Fruit fly (Drosophila melanogaster): ENCODE results near the gene RpS14b.
A peak's percentile ranks its signal among the peaks of the same experiment; 100 is the strongest.

RpS14b gene

dm6 chrX:7973325-7973954 lies 38.7 kb downstream of the RpS14b start (continued):
- TF ChIP-seq spab (GFP tag; optimal IDR thresholded peaks at IDR 0.05) (peak; percentile 37), CG10631 (GFP tag; optimal IDR thresholded peaks at IDR 0.05) (no peak), cyc (GFP tag; optimal IDR thresholded peaks at IDR 0.05) (no peak), CG16779 (tag; optimal IDR thresholded peaks at IDR 0.05) (no peak), Ets21C (GFP tag; optimal IDR thresholded peaks at IDR 0.05) (no peak), Gug (GFP tag; IDR thresholded peaks at IDR 0.05) (no peak), CG10669 (GFP tag; optimal IDR thresholded peaks at IDR 0.05) (peak; percentile 27), Met (GFP tag; optimal IDR thresholded peaks at IDR 0.05) (no peak), Hr4 (GFP tag; optimal IDR thresholded peaks at IDR 0.05) (no peak), vri (GFP tag; optimal IDR thresholded peaks at IDR 0.05) (no peak)

- TF ChIP-seq OdsH (GFP tag; optimal IDR thresholded peaks at IDR 0.05) (peak; percentile 44), Lpt (GFP tag; optimal IDR thresholded peaks at IDR 0.05) (no peak), CG16779 (tag; optimal IDR thresholded peaks at IDR 0.05) (no peak), Hr38 (GFP tag; optimal IDR thresholded peaks at IDR 0.05) (no peak), Sox102F (GFP tag; optimal IDR thresholded peaks at IDR 0.05) (peak; percentile 35), CG6276 (GFP tag; optimal IDR thresholded peaks at IDR 0.05) (peak; percentile 45), lz (GFP tag; optimal IDR thresholded peaks at IDR 0.05) (peak; percentile 38), fkh (GFP tag; optimal IDR thresholded peaks at IDR 0.05) (no peak), Hr4 (GFP tag; optimal IDR thresholded peaks at IDR 0.05) (peak; percentile 61), CG11902 (GFP tag; optimal IDR thresholded peaks at IDR 0.05) (no peak), CG3032 (tag; optimal IDR thresholded peaks at IDR 0.05) (no peak), Ets21C (GFP tag; optimal IDR thresholded peaks at IDR 0.05) (peak; percentile 9), vri (GFP tag; optimal IDR thresholded peaks at IDR 0.05) (no peak), salr (GFP tag; optimal IDR thresholded peaks at IDR 0.05) (peak in 1 of 2 experiments; percentile 23), Eip78C (GFP tag) (peak; percentile 87), CG10669 (GFP tag; optimal IDR thresholded peaks at IDR 0.05) (peak; percentile 17), Blimp-1 (GFP tag; optimal IDR thresholded peaks at IDR 0.05) (no peak), CG6854 (GFP tag; optimal IDR thresholded peaks at IDR 0.05) (no peak), topi (GFP tag; optimal IDR thresholded peaks at IDR 0.05) (peak; percentile 61), eg (GFP tag; IDR thresholded peaks at IDR 0.05) (peak; percentile 60; the same call in 2 of the 3 replicates), net (GFP tag; optimal IDR thresholded peaks at IDR 0.05) (peak; percentile 21), CG9139 (GFP tag; optimal IDR thresholded peaks at IDR 0.05) (no peak), achi (GFP tag; optimal IDR thresholded peaks at IDR 0.05) (peak; percentile 39), spab (GFP tag; optimal IDR thresholded peaks at IDR 0.05) (no peak), ss (GFP tag; optimal IDR thresholded peaks at IDR 0.05) (no peak), fd59A (GFP tag; optimal IDR thresholded peaks at IDR 0.05) (no peak), Met (GFP tag; optimal IDR thresholded peaks at IDR 0.05) (peak; percentile 58), CG31627 (GFP tag; optimal IDR thresholded peaks at IDR 0.05) (peak; percentile 39), CG3919 (GFP tag; optimal IDR thresholded peaks at IDR 0.05) (peak; percentile 42), CG6808 (GFP tag; optimal IDR thresholded peaks at IDR 0.05) (no peak), Eip93F (GFP tag; optimal IDR thresholded peaks at IDR 0.05) (no peak), dac (GFP tag; optimal IDR thresholded peaks at IDR 0.05) (peak; percentile 1), CG8632 (GFP tag; optimal IDR thresholded peaks at IDR 0.05) (peak; percentile 27), CG10631 (GFP tag; optimal IDR thresholded peaks at IDR 0.05) (peak; percentile 33), CG11294 (GFP tag; IDR thresholded peaks at IDR 0.05) (no peak), CG6163 (GFP tag; IDR thresholded peaks at IDR 0.05) (peak; percentile 60; the same call in 2 of the 3 replicates), CG32006 (GFP tag; optimal IDR thresholded peaks at IDR 0.05) (peak; percentile 67), CG6792 (GFP tag; optimal IDR thresholded peaks at IDR 0.05) (peak; percentile 24), acj6 (GFP tag; optimal IDR thresholded peaks at IDR 0.05) (peak; percentile 36), Sox14 (GFP tag; optimal IDR thresholded peaks at IDR 0.05) (peak; percentile 31), Ets96B (tag; optimal IDR thresholded peaks at IDR 0.05) (peak; percentile 7), CG1621 (tag; optimal IDR thresholded peaks at IDR 0.05) (no peak), CG15336 (GFP tag; IDR thresholded peaks at IDR 0.05) (peak; percentile 59), Sox15 (GFP tag; optimal IDR thresholded peaks at IDR 0.05) (no peak), cyc (GFP tag; optimal IDR thresholded peaks at IDR 0.05) (peak; percentile 37), Gug (GFP tag; IDR thresholded peaks at IDR 0.05) (no peak)
Measured at dm6 chrX:7975516-7976257, 41.0 kb downstream of the RpS14b start.
